Worm (Caenorhabditis elegans): Measurements from ENCODE around the gene gcc-2.

- no peak for TF ChIP-seq sdz-12 (GFP tag; optimal IDR thresholded peaks at IDR 0.05)
- TF ChIP-seq F26F4.8 (GFP tag; conservative IDR thresholded peaks at IDR 0.05): no peak
- TF ChIP-seq php-3 (GFP tag; IDR thresholded peaks at IDR 0.05): no peak
- TF ChIP-seq hif-1 (tag; optimal IDR thresholded peaks at IDR 0.05): no peak
- TF ChIP-seq ceh-82 (tag; optimal IDR thresholded peaks at IDR 0.05): no peak
- TF ChIP-seq hlh-30 (tag; optimal IDR thresholded peaks at IDR 0.05; ENCODE audit: insufficient read depth): no peak
These were observed 8.6 kb upstream of the gcc-2 start for ce11 chrIII:9770590-9770989.
